Worm (Caenorhabditis elegans) whole organism, L1 larva: Measurements from ENCODE around the gene picc-1.

Experiments
- C04F5.9 ChIP-seq: sonication (generic microtip); optimal IDR thresholded peaks from 2 replicates; lab custom pipeline; 2016; ENCODE audit warnings: missing genetic modification characterization, missing compliant biosample characterization
- C16A3.4 ChIP-seq: fragments of 150-350 bp; optimal IDR thresholded peaks from 2 replicates; lab custom pipeline; 2014; ENCODE audit warnings: missing biosample characterization, missing genetic modification characterization
- C34B4.2 ChIP-seq: sonication (generic microtip); optimal IDR thresholded peaks from 2 replicates; lab custom pipeline; 2017; ENCODE audit warnings: mild to moderate bottlenecking, missing genetic modification characterization, missing compliant biosample characterization
- aha-1 ChIP-seq: fragments of 150-350 bp; optimal IDR thresholded peaks from 2 replicates; lab custom pipeline; 2014; ENCODE audit warnings: missing biosample characterization, missing genetic modification characterization
- efl-1 ChIP-seq, 4 experiments: fragments of 150-350 bp; optimal IDR thresholded peaks in 3 of 4; peaks in 1 of 4; 1 replicate in 1 of 4; 2 replicates in 3 of 4; lab custom pipeline; 2014; ENCODE audit warnings: missing biosample characterization in 2 of 4, missing genetic modification characterization in 2 of 4, missing genetic modification reagents in 2 of 4
- egl-13 ChIP-seq: sonication (generic microtip); optimal IDR thresholded peaks from 2 replicates; lab custom pipeline; 2016; ENCODE audit warnings: missing genotype, missing genetic modification reagents, missing genetic modification characterization, missing compliant biosample characterization
- egl-27 ChIP-seq, 2 experiments: fragments of 150-350 bp in 1 of 2; sonication (generic microtip); optimal IDR thresholded peaks; 3 replicates each; lab custom pipeline; 2017 to 2018; ENCODE audit warnings: missing biosample characterization in 2 of 2, missing genetic modification characterization in 2 of 2, missing genetic modification reagents in 2 of 2
- elt-3 ChIP-seq, 6 experiments: fragments of 150-350 bp in 1 of 6; sonication (generic microtip); optimal IDR thresholded peaks; 2 replicates each; lab custom pipeline; 2017 to 2018; ENCODE audit warnings: missing biosample characterization in 6 of 6, missing genetic modification characterization in 6 of 6, inconsistent platforms in 1 of 6
- ets-5 ChIP-seq: fragments of 200-800 bp; sonication (Bioruptor generic); IDR thresholded peaks from 2 replicates; pipeline ENCODE4 v1.3.6; 2022; ENCODE audit warnings: missing genetic modification characterization, missing compliant biosample characterization
- fkh-4 ChIP-seq: sonication (generic microtip); optimal IDR thresholded peaks from 2 replicates; lab custom pipeline; 2016; ENCODE audit warnings: missing compliant biosample characterization, missing genetic modification characterization, borderline replicate concordance
- fos-1 ChIP-seq: fragments of 150-350 bp; optimal IDR thresholded peaks from 2 replicates; lab custom pipeline; 2014; ENCODE audit warnings: missing biosample characterization, missing genetic modification characterization
- hlh-4 ChIP-seq: sonication (generic microtip); optimal IDR thresholded peaks from 2 replicates; lab custom pipeline; 2016; ENCODE audit warnings: mild to moderate bottlenecking, missing genetic modification characterization, missing compliant biosample characterization
- irx-1 ChIP-seq: sonication (generic microtip); optimal IDR thresholded peaks from 2 replicates; lab custom pipeline; 2016; ENCODE audit warnings: missing genetic modification characterization, missing compliant biosample characterization
- isw-1 ChIP-seq: fragments of 200-800 bp; sonication (Bioruptor generic); IDR thresholded peaks from 2 replicates; pipeline ENCODE4 v1.3.6; 2022; ENCODE audit warnings: missing genetic modification characterization, missing compliant biosample characterization
- jun-1 ChIP-seq: fragments of 150-350 bp; optimal IDR thresholded peaks from 2 replicates; lab custom pipeline; 2014; ENCODE audit warnings: missing biosample characterization, missing genetic modification reagents, missing genetic modification characterization
- lin-15B ChIP-seq: fragments of 150-350 bp; sonication (generic microtip); optimal IDR thresholded peaks from 3 replicates; lab custom pipeline; 2014; ENCODE audit warnings: missing biosample characterization, missing genetic modification characterization
- lir-3 ChIP-seq: sonication (generic microtip); optimal IDR thresholded peaks from 2 replicates; lab custom pipeline; 2016; ENCODE audit warnings: mild to moderate bottlenecking, missing genetic modification characterization, moderate library complexity, missing compliant biosample characterization; ENCODE audit not compliant: poor library complexity
- mdl-1 ChIP-seq, 2 experiments: fragments of 150-350 bp; optimal IDR thresholded peaks; 2 replicates each; lab custom pipeline; 2014 to 2017; ENCODE audit warnings: missing biosample characterization in 2 of 2, missing genetic modification characterization in 2 of 2, inconsistent platforms in 1 of 2
- mef-2 ChIP-seq: fragments of 150-350 bp; optimal IDR thresholded peaks from 2 replicates; lab custom pipeline; 2014; ENCODE audit warnings: missing biosample characterization, missing genetic modification characterization
- nhr-12 ChIP-seq: sonication (generic microtip); optimal IDR thresholded peaks from 2 replicates; lab custom pipeline; 2017; ENCODE audit warnings: missing biosample characterization, missing genetic modification characterization
- nhr-19 ChIP-seq: fragments of 200-800 bp; sonication (Bioruptor generic); conservative IDR thresholded peaks from 2 replicates; pipeline ENCODE4 v1.3.6; 2022; ENCODE audit warnings: missing genetic modification characterization, missing compliant biosample characterization
- nhr-237 ChIP-seq: fragments of 150-350 bp; optimal IDR thresholded peaks from 2 replicates; lab custom pipeline; 2014; ENCODE audit warnings: missing biosample characterization, missing genetic modification characterization
- nhr-28 ChIP-seq: fragments of 150-350 bp; optimal IDR thresholded peaks from 2 replicates; lab custom pipeline; 2014; ENCODE audit warnings: missing biosample characterization, missing genetic modification characterization
- nhr-71 ChIP-seq: sonication (generic microtip); optimal IDR thresholded peaks from 2 replicates; lab custom pipeline; 2016; ENCODE audit warnings: mild to moderate bottlenecking, missing genetic modification characterization, moderate library complexity, missing compliant biosample characterization
- nhr-77 ChIP-seq: fragments of 150-350 bp; optimal IDR thresholded peaks from 2 replicates; lab custom pipeline; 2014; ENCODE audit warnings: missing biosample characterization, missing genetic modification characterization
- nhr-84 ChIP-seq: sonication (generic microtip); optimal IDR thresholded peaks from 2 replicates; lab custom pipeline; 2017; ENCODE audit warnings: missing biosample characterization, missing genetic modification characterization
- nhr-85 ChIP-seq: sonication (generic microtip); peaks from one replicate; lab custom pipeline; 2016; ENCODE audit warnings: missing genetic modification characterization, inconsistent platforms, missing compliant biosample characterization
- nhr-90 ChIP-seq: sonication (generic microtip); optimal IDR thresholded peaks from 2 replicates; lab custom pipeline; 2016; ENCODE audit warnings: mild to moderate bottlenecking, missing genetic modification characterization, missing compliant biosample characterization; ENCODE audit not compliant: poor library complexity
- pag-3 ChIP-seq: sonication (generic microtip); optimal IDR thresholded peaks from 2 replicates; lab custom pipeline; 2017; ENCODE audit warnings: missing genetic modification characterization, mild to moderate bottlenecking, missing compliant biosample characterization, antibody characterized with exemption, borderline replicate concordance; ENCODE audit not compliant: insufficient read depth
- snpc-4 ChIP-seq: fragments of 150-350 bp; optimal IDR thresholded peaks from 2 replicates; lab custom pipeline; 2014; ENCODE audit warnings: missing biosample characterization, missing genetic modification characterization
- swsn-7 ChIP-seq: sonication (generic microtip); optimal IDR thresholded peaks from 2 replicates; lab custom pipeline; 2016; ENCODE audit warnings: missing genetic modification characterization, missing compliant biosample characterization
- tlp-1 ChIP-seq: fragments of 150-350 bp; optimal IDR thresholded peaks from 2 replicates; lab custom pipeline; 2014; ENCODE audit warnings: missing biosample characterization, missing genetic modification characterization
- unc-30 ChIP-seq: sonication (generic microtip); optimal IDR thresholded peaks from 2 replicates; lab custom pipeline; 2017; ENCODE audit warnings: missing biosample characterization, missing genetic modification characterization
- unc-62 ChIP-seq: fragments of 150-350 bp; optimal IDR thresholded peaks from 2 replicates; lab custom pipeline; 2014; ENCODE audit warnings: missing biosample characterization, missing genetic modification reagents, missing genetic modification characterization
- vab-15 ChIP-seq: sonication (generic microtip); optimal IDR thresholded peaks from 2 replicates; lab custom pipeline; 2017; ENCODE audit warnings: missing genotype, mild to moderate bottlenecking, missing genetic modification characterization, missing compliant biosample characterization
- zip-4 ChIP-seq: fragments of 200-800 bp; sonication (Bioruptor generic); optimal IDR thresholded peaks from 2 replicates; lab custom pipeline; 2018; ENCODE audit warnings: mild to moderate bottlenecking, missing genetic modification characterization, moderate library complexity, missing compliant biosample characterization
- ztf-4 ChIP-seq: fragments of 150-350 bp; optimal IDR thresholded peaks from 2 replicates; lab custom pipeline; 2014; ENCODE audit warnings: missing biosample characterization, missing genetic modification characterization

picc-1 gene

ce11 chrV:6000368-6000802 is 18.4 kb upstream of the picc-1 start (continued):
- TF ChIP-seq nhr-71 (tag; lab: Kevin White, UChicago) (peak; percentile 98), nhr-84 (tag; lab: Kevin White, UChicago) (no peak), mef-2 (tag; lab: Kevin White, UChicago) (peak; percentile 80), unc-30 (tag; lab: Kevin White, UChicago) (no peak), mdl-1 (tag; optimal IDR thresholded peaks at IDR 0.05; lab: Kevin White, UChicago) (peak; percentile 15 to 97)

- peak; percentile 89 for TF ChIP-seq hlh-4
- no peak for TF ChIP-seq nhr-12 (tag; lab: Kevin White, UChicago)
These were observed 15.5 kb upstream of the picc-1 start, which contains the start of gene fos-1 for ce11 chrV:6003301-6003700. TSS of gene fos-1 (plus strand) at chrV:6003601.

ce11 chrV:6007927-6008326 is 10.9 kb upstream of the picc-1 start:
- TF ChIP-seq efl-1 (optimal IDR thresholded peaks at IDR 0.05; lab: Kevin White, UChicago), result no peak
- peak in 1 of 2 experiments; percentile 0 for TF ChIP-seq efl-1 (GFP tag; optimal IDR thresholded peaks at IDR 0.05 in 1 of 2; lab: Kevin White, UChicago)
- TF ChIP-seq vab-15 (tag; lab: Kevin White, UChicago), result no peak
- TF ChIP-seq C34B4.2 (tag; lab: Kevin White, UChicago), result no peak
- no peak for TF ChIP-seq aha-1 (tag; lab: Kevin White, UChicago)
- no peak for TF ChIP-seq nhr-28
- TF ChIP-seq mef-2 (tag; lab: Kevin White, UChicago), result no peak

ce11 chrV:6010642-6011041 is 8.2 kb upstream of the picc-1 start:
- TF ChIP-seq ets-5 (GFP tag; lab: Robert Waterston, UW) (no peak), fos-1 (tag; lab: Kevin White, UChicago) (no peak), fkh-4 (no peak)
- TF ChIP-seq, all 84 proteins: peak for 0

- TF ChIP-seq efl-1 (optimal IDR thresholded peaks at IDR 0.05; lab: Kevin White, UChicago), result no peak
- peak in 1 of 2 experiments; percentile 13 for TF ChIP-seq efl-1 (GFP tag; optimal IDR thresholded peaks at IDR 0.05 in 1 of 2; lab: Kevin White, UChicago)
- TF ChIP-seq egl-27 (tag; optimal IDR thresholded peaks at IDR 0.05; lab: Kevin White, UChicago), result no peak
- TF ChIP-seq C16A3.4 (tag; lab: Kevin White, UChicago), result no peak
- no peak for TF ChIP-seq fos-1 (tag; lab: Kevin White, UChicago)
- TF ChIP-seq swsn-7 (tag; lab: Kevin White, UChicago), result no peak
These were observed 6.4 kb upstream of the picc-1 start for ce11 chrV:6012401-6012800.

ce11 chrV:6015546-6016089 is 3.2 kb upstream of the picc-1 start:
- TF ChIP-seq nhr-19 (GFP tag; lab: Robert Waterston, UW), result no peak
- TF ChIP-seq efl-1 (optimal IDR thresholded peaks at IDR 0.05; lab: Kevin White, UChicago), result no peak
- peak in 1 of 2 experiments; percentile 60 for TF ChIP-seq efl-1 (GFP tag; optimal IDR thresholded peaks at IDR 0.05 in 1 of 2; lab: Kevin White, UChicago)

- TF ChIP-seq nhr-85 (tag; lab: Kevin White, UChicago), result peak; percentile 56
- TF ChIP-seq nhr-28, result no peak
These were observed 2.7 kb upstream of the picc-1 start for ce11 chrV:6016097-6016496.

ce11 chrV:6017630-6018029 is 1.2 kb upstream of the picc-1 start, which contains the start of the genes rpt-2 and aps-1:
TSS of gene rpt-2 (minus strand) at chrV:6017669.
TSS of gene aps-1 (plus strand) at chrV:6017970.
- TF ChIP-seq snpc-4 (tag; lab: Kevin White, UChicago) (peak; percentile 82), lin-15B (tag; lab: Kevin White, UChicago) (peak; percentile 96), nhr-84 (tag; lab: Kevin White, UChicago) (no peak), C04F5.9 (tag; lab: Kevin White, UChicago) (peak; percentile 45), zip-4 (GFP tag; lab: Kevin White, UChicago) (peak; percentile 33), isw-1 (peak; percentile 77), tlp-1 (tag; lab: Kevin White, UChicago) (no peak), irx-1 (tag; lab: Kevin White, UChicago) (peak; percentile 81), elt-3 (tag; optimal IDR thresholded peaks at IDR 0.05; lab: Kevin White, UChicago) (peak in 2 of 6 experiments; percentile 64 to 87), egl-13 (tag; lab: Kevin White, UChicago) (peak; percentile 70), nhr-90 (peak; percentile 87), unc-62 (GFP tag; lab: Kevin White, UChicago) (no peak), nhr-77 (peak; percentile 75), hlh-4 (no peak), jun-1 (peak; percentile 57), nhr-71 (tag; lab: Kevin White, UChicago) (peak; percentile 92), nhr-237 (tag; lab: Kevin White, UChicago) (peak; percentile 43), ztf-4 (peak; percentile 40), lir-3 (tag; lab: Kevin White, UChicago) (peak; percentile 57), pag-3 (tag; lab: Kevin White, UChicago) (peak; percentile 46)
